In genomic region chr3R:29540948-29541741, dm6 we compare ENCODE assay signal across 1 fruit fly cellular context.
TF ChIP-seq lines count a peak whose summit lies in the region.

No protein-coding gene starts in this region.

TF ChIP-seq in whole organism, embryonic, 481 proteins besides CTCF, POLR2A, EP300 and RAD21 (continued from another document and continues in another):
- TF ChIP-seq pzg (GFP tag; optimal IDR thresholded peaks at IDR 0.05; lab: Kevin White, UChicago): no peak
- no peak for TF ChIP-seq CG2129 (GFP tag; IDR thresholded peaks at IDR 0.05; lab: Robert Waterston, UW; ENCODE audit: partially characterized antibody)
- TF ChIP-seq row (GFP tag; IDR thresholded peaks at IDR 0.05; lab: Robert Waterston, UW): peak; percentile 47; the same call in 2 of the 3 replicates
- TF ChIP-seq Sry-δ (GFP tag; optimal IDR thresholded peaks at IDR 0.05; lab: Kevin White, UChicago): no peak
- no peak for TF ChIP-seq Fer3 (tag; optimal IDR thresholded peaks at IDR 0.05; lab: Kevin White, UChicago)
- peak; percentile 30 for TF ChIP-seq zen (tag; optimal IDR thresholded peaks at IDR 0.05; lab: Kevin White, UChicago)
- no peak for TF ChIP-seq CG31365 (tag; optimal IDR thresholded peaks at IDR 0.05; lab: Kevin White, UChicago)
- TF ChIP-seq CG3847 (GFP tag; IDR thresholded peaks at IDR 0.05; lab: Robert Waterston, UW): no peak
- TF ChIP-seq phol (tag; optimal IDR thresholded peaks at IDR 0.05; lab: Kevin White, UChicago): peak; percentile 39
- no peak for TF ChIP-seq HLH3B (GFP tag; IDR thresholded peaks at IDR 0.05; lab: Robert Waterston, UW)
- no peak for TF ChIP-seq gcm2 (GFP tag; optimal IDR thresholded peaks at IDR 0.05; lab: Kevin White, UChicago)
- TF ChIP-seq CG12299 (tag; optimal IDR thresholded peaks at IDR 0.05; lab: Kevin White, UChicago): no peak
- no peak for TF ChIP-seq onecut (GFP tag; IDR thresholded peaks at IDR 0.05; lab: Robert Waterston, UW)
- no peak for TF ChIP-seq lmd (GFP tag; IDR thresholded peaks at IDR 0.05; lab: Robert Waterston, UW)
- no peak for TF ChIP-seq CG8290 (GFP tag; optimal IDR thresholded peaks at IDR 0.05; lab: Kevin White, UChicago)
- TF ChIP-seq CG8290 (tag; optimal IDR thresholded peaks at IDR 0.05; lab: Kevin White, UChicago): no peak
- TF ChIP-seq CG12391 (tag; optimal IDR thresholded peaks at IDR 0.05; lab: Kevin White, UChicago): peak; percentile 41
- no peak for TF ChIP-seq CG30403 (GFP tag; optimal IDR thresholded peaks at IDR 0.05; lab: Kevin White, UChicago)
- TF ChIP-seq dmrt99B (tag; optimal IDR thresholded peaks at IDR 0.05; lab: Kevin White, UChicago): no peak
- TF ChIP-seq grn (GFP tag; optimal IDR thresholded peaks at IDR 0.05; lab: Kevin White, UChicago): no peak
- no peak for TF ChIP-seq CG5180 (GFP tag; optimal IDR thresholded peaks at IDR 0.05; lab: Kevin White, UChicago)
- TF ChIP-seq Abd-B (GFP tag; optimal IDR thresholded peaks at IDR 0.05; lab: Kevin White, UChicago): no peak
- TF ChIP-seq Sox100B (GFP tag; optimal IDR thresholded peaks at IDR 0.05; lab: Kevin White, UChicago): no peak
- TF ChIP-seq CkIIα-i1 (GFP tag; IDR thresholded peaks at IDR 0.05; lab: Robert Waterston, UW): no peak
- TF ChIP-seq CG8089 (GFP tag; optimal IDR thresholded peaks at IDR 0.05; lab: Kevin White, UChicago): no peak
- TF ChIP-seq pb (GFP tag; optimal IDR thresholded peaks at IDR 0.05; lab: Kevin White, UChicago): no peak
- 0 out of 3 replicates have a peak, but pooled peaks have one; percentile 42 for TF ChIP-seq zfh1 (GFP tag; IDR thresholded peaks at IDR 0.05; lab: Robert Waterston, UW)
- TF ChIP-seq CG18599 (GFP tag; optimal IDR thresholded peaks at IDR 0.05; lab: Kevin White, UChicago): no peak
- TF ChIP-seq ac (GFP tag; optimal IDR thresholded peaks at IDR 0.05; lab: Kevin White, UChicago): peak; percentile 40
- TF ChIP-seq CG4820 (GFP tag; optimal IDR thresholded peaks at IDR 0.05; lab: Kevin White, UChicago): no peak
- TF ChIP-seq pros (GFP tag; optimal IDR thresholded peaks at IDR 0.05; lab: Kevin White, UChicago): peak; percentile 60
- no peak for TF ChIP-seq CG4282 (GFP tag; optimal IDR thresholded peaks at IDR 0.05; lab: Kevin White, UChicago)
- TF ChIP-seq D (optimal IDR thresholded peaks at IDR 0.05; lab: Kevin White, UChicago): no peak
- peak; percentile 41 for TF ChIP-seq D (GFP tag; optimal IDR thresholded peaks at IDR 0.05; lab: Kevin White, UChicago)
- TF ChIP-seq gce (GFP tag; IDR thresholded peaks at IDR 0.05; lab: Robert Waterston, UW): no peak
- TF ChIP-seq gem (tag; optimal IDR thresholded peaks at IDR 0.05; lab: Kevin White, UChicago): peak; percentile 49
- TF ChIP-seq CG14050 (GFP tag; IDR thresholded peaks at IDR 0.05; lab: Robert Waterston, UW): no peak
- no peak for TF ChIP-seq CG6654 (GFP tag; optimal IDR thresholded peaks at IDR 0.05; lab: Kevin White, UChicago)
- no peak for TF ChIP-seq chinmo (GFP tag; IDR thresholded peaks at IDR 0.05; lab: Robert Waterston, UW; ENCODE audit: partially characterized antibody)
- no peak for TF ChIP-seq dpn (GFP tag; optimal IDR thresholded peaks at IDR 0.05; lab: Kevin White, UChicago)
- TF ChIP-seq inv (GFP tag; IDR thresholded peaks at IDR 0.05; lab: Robert Waterston, UW; ENCODE audit: partially characterized antibody): no peak
- TF ChIP-seq otp (GFP tag; IDR thresholded peaks at IDR 0.05; lab: Robert Waterston, UW): no peak
- no peak for TF ChIP-seq CG6254 (GFP tag; optimal IDR thresholded peaks at IDR 0.05; lab: Kevin White, UChicago)
- TF ChIP-seq Aef1 (GFP tag; IDR thresholded peaks at IDR 0.05; lab: Robert Waterston, UW): no peak
- no peak for TF ChIP-seq CG8944 (GFP tag; optimal IDR thresholded peaks at IDR 0.05; lab: Kevin White, UChicago)
- no peak for TF ChIP-seq en (GFP tag; optimal IDR thresholded peaks at IDR 0.05; lab: Kevin White, UChicago)
- no peak for TF ChIP-seq HLHmδ (GFP tag; optimal IDR thresholded peaks at IDR 0.05; lab: Kevin White, UChicago)
- no peak for TF ChIP-seq CG7357 (GFP tag; IDR thresholded peaks at IDR 0.05; lab: Robert Waterston, UW)
- no peak for TF ChIP-seq h (optimal IDR thresholded peaks at IDR 0.05; lab: Kevin White, UChicago)
- no peak for TF ChIP-seq CG7928 (GFP tag; optimal IDR thresholded peaks at IDR 0.05; lab: Kevin White, UChicago)
- no peak for TF ChIP-seq klu (GFP tag; IDR thresholded peaks at IDR 0.05; lab: Robert Waterston, UW)
- no peak for TF ChIP-seq wdn (GFP tag; IDR thresholded peaks at IDR 0.05; lab: Robert Waterston, UW)
- no peak for TF ChIP-seq kah (GFP tag; optimal IDR thresholded peaks at IDR 0.05; lab: Kevin White, UChicago)
- peak; percentile 71 for TF ChIP-seq CG9727 (GFP tag; optimal IDR thresholded peaks at IDR 0.05; lab: Kevin White, UChicago)
- no peak for TF ChIP-seq sqz (GFP tag; optimal IDR thresholded peaks at IDR 0.05; lab: Kevin White, UChicago)
- no peak for TF ChIP-seq schlank (tag; optimal IDR thresholded peaks at IDR 0.05; lab: Kevin White, UChicago)
- no peak for TF ChIP-seq so (GFP tag; IDR thresholded peaks at IDR 0.05; lab: Robert Waterston, UW)
- TF ChIP-seq H2.0 (GFP tag; IDR thresholded peaks at IDR 0.05; lab: Robert Waterston, UW): no peak
- no peak for TF ChIP-seq bab2 (GFP tag; optimal IDR thresholded peaks at IDR 0.05; lab: Kevin White, UChicago)
- no peak for TF ChIP-seq p53 (GFP tag; optimal IDR thresholded peaks at IDR 0.05; lab: Kevin White, UChicago)
- TF ChIP-seq CG10267 (tag; optimal IDR thresholded peaks at IDR 0.05; lab: Kevin White, UChicago): peak; percentile 57
- TF ChIP-seq yki (optimal IDR thresholded peaks at IDR 0.05; lab: Kevin White, UChicago): no peak
- no peak for TF ChIP-seq CG3838 (GFP tag; optimal IDR thresholded peaks at IDR 0.05; lab: Kevin White, UChicago)
- no peak for TF ChIP-seq crp (GFP tag; optimal IDR thresholded peaks at IDR 0.05; lab: Kevin White, UChicago)
- peak; percentile 4 for TF ChIP-seq tio (GFP tag; optimal IDR thresholded peaks at IDR 0.05; lab: Kevin White, UChicago)
- no peak for TF ChIP-seq repo (GFP tag; optimal IDR thresholded peaks at IDR 0.05; lab: Kevin White, UChicago)
- peak; percentile 70 for TF ChIP-seq CG15696 (tag; optimal IDR thresholded peaks at IDR 0.05; lab: Kevin White, UChicago)
- TF ChIP-seq corto (GFP tag; optimal IDR thresholded peaks at IDR 0.05; lab: Kevin White, UChicago): no peak
- peak; percentile 44 for TF ChIP-seq CG16815 (GFP tag; optimal IDR thresholded peaks at IDR 0.05; lab: Kevin White, UChicago)
- TF ChIP-seq MBD-R2 (GFP tag; IDR thresholded peaks at IDR 0.05; lab: Robert Waterston, UW): no peak
- TF ChIP-seq zf30C (GFP tag; optimal IDR thresholded peaks at IDR 0.05; lab: Kevin White, UChicago): peak; percentile 86
- TF ChIP-seq Dip3 (GFP tag; optimal IDR thresholded peaks at IDR 0.05; lab: Kevin White, UChicago): no peak
- TF ChIP-seq Trl (optimal IDR thresholded peaks at IDR 0.05; lab: Kevin White, UChicago): no peak
- TF ChIP-seq Trl (GFP tag; optimal IDR thresholded peaks at IDR 0.05; lab: Kevin White, UChicago): no peak
- TF ChIP-seq Ravus (GFP tag; IDR thresholded peaks at IDR 0.05; lab: Robert Waterston, UW): no peak
- TF ChIP-seq CG4730 (GFP tag; IDR thresholded peaks at IDR 0.05; lab: Robert Waterston, UW): no peak
- no peak for TF ChIP-seq CG43689 (GFP tag; IDR thresholded peaks at IDR 0.05; lab: Robert Waterston, UW)
- peak; percentile 51 for TF ChIP-seq CG14710 (tag; optimal IDR thresholded peaks at IDR 0.05; lab: Kevin White, UChicago)
- TF ChIP-seq sim (GFP tag; IDR thresholded peaks at IDR 0.05; lab: Robert Waterston, UW): no peak
- no peak for TF ChIP-seq CG10543 (GFP tag; optimal IDR thresholded peaks at IDR 0.05; lab: Kevin White, UChicago)
- no peak for TF ChIP-seq nau (GFP tag; optimal IDR thresholded peaks at IDR 0.05; lab: Kevin White, UChicago)
- TF ChIP-seq CG2712 (tag; optimal IDR thresholded peaks at IDR 0.05; lab: Kevin White, UChicago): peak; percentile 58
- no peak for TF ChIP-seq exex (tag; optimal IDR thresholded peaks at IDR 0.05; lab: Kevin White, UChicago)
- TF ChIP-seq Fer2 (tag; optimal IDR thresholded peaks at IDR 0.05; lab: Kevin White, UChicago): no peak
- TF ChIP-seq CG2875 (GFP tag; optimal IDR thresholded peaks at IDR 0.05; lab: Kevin White, UChicago): no peak
- TF ChIP-seq ewg (GFP tag; optimal IDR thresholded peaks at IDR 0.05; lab: Kevin White, UChicago): no peak
- no peak for TF ChIP-seq Oli (tag; optimal IDR thresholded peaks at IDR 0.05; lab: Kevin White, UChicago)
- peak; percentile 64 for TF ChIP-seq CG18262 (tag; optimal IDR thresholded peaks at IDR 0.05; lab: Kevin White, UChicago)
- TF ChIP-seq ash1 (GFP tag; optimal IDR thresholded peaks at IDR 0.05; lab: Kevin White, UChicago): no peak
- TF ChIP-seq salm (tag; optimal IDR thresholded peaks at IDR 0.05; lab: Kevin White, UChicago): no peak
- TF ChIP-seq CG10366 (GFP tag; IDR thresholded peaks at IDR 0.05; lab: Robert Waterston, UW): no peak
- peak; percentile 51 for TF ChIP-seq cg (GFP tag; optimal IDR thresholded peaks at IDR 0.05; lab: Kevin White, UChicago)
- TF ChIP-seq B-H2 (GFP tag; optimal IDR thresholded peaks at IDR 0.05; lab: Kevin White, UChicago): no peak
- TF ChIP-seq dm (GFP tag; optimal IDR thresholded peaks at IDR 0.05; lab: Kevin White, UChicago): no peak
- peak; percentile 20 for TF ChIP-seq nmo (GFP tag; optimal IDR thresholded peaks at IDR 0.05; lab: Kevin White, UChicago)
- no peak for TF ChIP-seq dati (GFP tag; IDR thresholded peaks at IDR 0.05; lab: Robert Waterston, UW)
- TF ChIP-seq HmgD (GFP tag; optimal IDR thresholded peaks at IDR 0.05; lab: Kevin White, UChicago): no peak
- no peak for TF ChIP-seq Sry-β (GFP tag; optimal IDR thresholded peaks at IDR 0.05; lab: Kevin White, UChicago)
- peak; percentile 29; the same call in 1 of the 3 replicates for TF ChIP-seq CG17361 (GFP tag; IDR thresholded peaks at IDR 0.05; lab: Robert Waterston, UW)
- no peak for TF ChIP-seq CG10654 (GFP tag; optimal IDR thresholded peaks at IDR 0.05; lab: Kevin White, UChicago)
- no peak for TF ChIP-seq BtbVII (GFP tag; optimal IDR thresholded peaks at IDR 0.05; lab: Kevin White, UChicago)
- no peak for TF ChIP-seq Adf1 (GFP tag; IDR thresholded peaks at IDR 0.05; lab: Robert Waterston, UW)
- TF ChIP-seq CG34376 (GFP tag; optimal IDR thresholded peaks at IDR 0.05; lab: Kevin White, UChicago): no peak
- TF ChIP-seq CG7786 (GFP tag; optimal IDR thresholded peaks at IDR 0.05; lab: Kevin White, UChicago): no peak
- no peak for TF ChIP-seq CG6765 (GFP tag; optimal IDR thresholded peaks at IDR 0.05; lab: Kevin White, UChicago)
- no peak for TF ChIP-seq GATAe (GFP tag; conservative IDR thresholded peaks at IDR 0.05; lab: Robert Waterston, UW)
- no peak for TF ChIP-seq pho (GFP tag; optimal IDR thresholded peaks at IDR 0.05; lab: Kevin White, UChicago)
- no peak for TF ChIP-seq seq (GFP tag; IDR thresholded peaks at IDR 0.05; lab: Robert Waterston, UW)
- no peak for TF ChIP-seq Dp (GFP tag; optimal IDR thresholded peaks at IDR 0.05; lab: Kevin White, UChicago)
- no peak for TF ChIP-seq CG9797 (GFP tag; optimal IDR thresholded peaks at IDR 0.05; lab: Kevin White, UChicago)
- TF ChIP-seq Dref (GFP tag; IDR thresholded peaks at IDR 0.05; lab: Robert Waterston, UW): no peak
- no peak for TF ChIP-seq Xbp1 (GFP tag; optimal IDR thresholded peaks at IDR 0.05; lab: Kevin White, UChicago)
- no peak for TF ChIP-seq Atf3 (GFP tag; optimal IDR thresholded peaks at IDR 0.05; lab: Kevin White, UChicago)
- TF ChIP-seq trh (GFP tag; optimal IDR thresholded peaks at IDR 0.05; lab: Kevin White, UChicago): no peak
- TF ChIP-seq slou (GFP tag; optimal IDR thresholded peaks at IDR 0.05; lab: Kevin White, UChicago): no peak
- TF ChIP-seq sima (GFP tag; optimal IDR thresholded peaks at IDR 0.05; lab: Kevin White, UChicago): no peak
- TF ChIP-seq CG4404 (GFP tag; IDR thresholded peaks at IDR 0.05; lab: Robert Waterston, UW): peak; percentile 66
- TF ChIP-seq CG8281 (tag; optimal IDR thresholded peaks at IDR 0.05; lab: Kevin White, UChicago): no peak
- TF ChIP-seq CG30020 (tag; optimal IDR thresholded peaks at IDR 0.05; lab: Kevin White, UChicago): no peak
- TF ChIP-seq fd96Cb (tag; optimal IDR thresholded peaks at IDR 0.05; lab: Kevin White, UChicago): peak; percentile 15
- no peak for TF ChIP-seq CG14667 (GFP tag; IDR thresholded peaks at IDR 0.05; lab: Robert Waterston, UW)
- no peak for TF ChIP-seq CG14965 (GFP tag; optimal IDR thresholded peaks at IDR 0.05; lab: Kevin White, UChicago; ENCODE audit: borderline replicate concordance)
- no peak for TF ChIP-seq CG4854 (GFP tag; optimal IDR thresholded peaks at IDR 0.05; lab: Kevin White, UChicago)
- peak in 1 of 2 experiments; percentile 17 for TF ChIP-seq chif (GFP tag; optimal IDR thresholded peaks at IDR 0.05; lab: Kevin White, UChicago)
- TF ChIP-seq eve (GFP tag; optimal IDR thresholded peaks at IDR 0.05; lab: Kevin White, UChicago): no peak
- peak; percentile 41 for TF ChIP-seq CG8924 (tag; optimal IDR thresholded peaks at IDR 0.05; lab: Kevin White, UChicago)
- TF ChIP-seq CG2202 (tag; optimal IDR thresholded peaks at IDR 0.05; lab: Kevin White, UChicago): peak; percentile 20
- no peak for TF ChIP-seq CG15073 (GFP tag; optimal IDR thresholded peaks at IDR 0.05; lab: Kevin White, UChicago)
- no peak for TF ChIP-seq maf-S (GFP tag; optimal IDR thresholded peaks at IDR 0.05; lab: Kevin White, UChicago)
- TF ChIP-seq Chrac-16 (GFP tag; optimal IDR thresholded peaks at IDR 0.05; lab: Kevin White, UChicago): peak; percentile 16
- no peak for TF ChIP-seq CG32772 (GFP tag; IDR thresholded peaks at IDR 0.05; lab: Robert Waterston, UW)
- TF ChIP-seq lola (GFP tag; optimal IDR thresholded peaks at IDR 0.05; lab: Kevin White, UChicago): peak in 1 of 3 experiments; percentile 61
- no peak for TF ChIP-seq CHES-1-like (GFP tag; optimal IDR thresholded peaks at IDR 0.05; lab: Kevin White, UChicago)
- TF ChIP-seq hkb (optimal IDR thresholded peaks at IDR 0.05; lab: Kevin White, UChicago): no peak
- TF ChIP-seq hkb (GFP tag; IDR thresholded peaks at IDR 0.05; lab: Robert Waterston, UW): no peak
- no peak for TF ChIP-seq jumu (GFP tag; optimal IDR thresholded peaks at IDR 0.05; lab: Kevin White, UChicago)
- no peak for TF ChIP-seq odd (GFP tag; optimal IDR thresholded peaks at IDR 0.05; lab: Kevin White, UChicago)
- peak; percentile 23 for TF ChIP-seq CoRest (tag; optimal IDR thresholded peaks at IDR 0.05; lab: Kevin White, UChicago)
- TF ChIP-seq luna (GFP tag; optimal IDR thresholded peaks at IDR 0.05; lab: Kevin White, UChicago): no peak
- TF ChIP-seq fd102C (GFP tag; optimal IDR thresholded peaks at IDR 0.05; lab: Kevin White, UChicago): peak; percentile 31
- peak; percentile 23 for TF ChIP-seq CG33557 (GFP tag; optimal IDR thresholded peaks at IDR 0.05; lab: Kevin White, UChicago)
